Fruit fly (Drosophila melanogaster) whole organism, pupa: Measurements from ENCODE around the gene CG16863.

Source experiments
- CG10348 ChIP-seq: fragments of 200-800 bp; sonication (Bioruptor generic); IDR thresholded peaks from 2 replicates; pipeline ENCODE4 v1.3.6; 2022; ENCODE audit warnings: missing biosample characterization, missing genetic modification characterization
- CG4496 ChIP-seq: fragments of 200-800 bp; sonication (Bioruptor generic); IDR thresholded peaks from 3 replicates; pipeline ENCODE4 v1.3.6; 2022; ENCODE audit warnings: missing biosample characterization, missing genetic modification characterization
- Ets98B ChIP-seq: fragments of 200-800 bp; sonication (Bioruptor generic); IDR thresholded peaks from 2 replicates; pipeline ENCODE4 v1.3.6; 2022; ENCODE audit warnings: missing biosample characterization, missing genetic modification characterization
- gl ChIP-seq: fragments of 200-800 bp; sonication (Bioruptor generic); optimal IDR thresholded peaks from 2 replicates; lab custom pipeline; 2018; ENCODE audit warnings: missing biosample characterization, mild to moderate bottlenecking, missing genetic modification characterization

Gene CG16863

DNA sequence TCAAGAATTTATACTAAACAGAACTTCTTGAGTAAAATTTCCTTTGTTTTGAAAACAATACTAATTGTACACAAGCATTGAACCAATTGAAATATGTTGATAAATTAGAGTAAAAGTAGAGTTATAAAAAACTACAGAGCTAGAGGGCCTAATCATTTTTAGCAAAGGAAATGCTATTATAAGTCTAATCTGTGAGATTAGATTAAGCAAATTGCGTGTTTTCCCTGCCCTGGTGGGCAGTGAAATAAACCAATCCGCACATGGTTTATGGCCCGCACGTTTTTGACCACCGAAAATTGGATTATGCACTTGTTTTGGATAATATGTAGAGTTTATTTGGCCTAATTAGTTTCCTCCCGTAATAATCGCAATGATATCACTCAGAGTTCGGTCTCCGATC lies 51.8 kb downstream of the CG16863 start:
- no peak for TF ChIP-seq Ets98B (GFP tag; lab: Robert Waterston, UW)
- no peak for TF ChIP-seq CG10348 (GFP tag; lab: Robert Waterston, UW)
- TF ChIP-seq gl (tag; lab: Kevin White, UChicago), result no peak
- no peak for TF ChIP-seq CG4496 (GFP tag; lab: Robert Waterston, UW)
